Worm (Caenorhabditis elegans): ENCODE data around the gene B0218.7.

- TF ChIP-seq madf-10 (tag; optimal IDR thresholded peaks at IDR 0.05) (no peak), Y95B8A.8 (GFP tag; IDR thresholded peaks at IDR 0.05) (no peak), atf-7 (tag; optimal IDR thresholded peaks at IDR 0.05) (no peak), pha-4 (tag; optimal IDR thresholded peaks at IDR 0.05) (no peak), bed-2 (GFP tag; IDR thresholded peaks at IDR 0.05) (no peak)
These were observed 13.7 kb downstream of the B0218.7 start, which contains the start of gene faah-2 for ce11 chrIV:8152145-8152544.

All from whole organism, young adult.